Worm (Caenorhabditis elegans) whole organism, L4 larva: ENCODE measurements around the gene inx-11.

ENCODE experiments used
- R02D3.7 ChIP-seq: fragments of 150-350 bp; sonication (generic microtip); optimal IDR thresholded peaks from 3 replicates; lab custom pipeline; 2014; ENCODE audit warnings: missing biosample characterization, missing genetic modification characterization
- T20F7.1 ChIP-seq: fragments of 200-800 bp; sonication (Bioruptor generic); optimal IDR thresholded peaks from 2 replicates; lab custom pipeline; 2018; ENCODE audit warnings: mild to moderate bottlenecking, missing genetic modification characterization, missing compliant biosample characterization
- T26A8.4 ChIP-seq: fragments of 200-800 bp; sonication (Bioruptor generic); IDR thresholded peaks from 2 replicates; pipeline ENCODE4 v1.3.6; 2022; ENCODE audit warnings: missing genetic modification characterization, missing compliant biosample characterization
- Y105C5A.15 ChIP-seq: fragments of 200-800 bp; sonication (Bioruptor generic); IDR thresholded peaks from 2 replicates; pipeline ENCODE4 v1.3.6; 2022; ENCODE audit warnings: missing genetic modification characterization, missing compliant biosample characterization
- Y75B8A.6 ChIP-seq: fragments of 200-800 bp; sonication (Bioruptor generic); IDR thresholded peaks from 2 replicates; pipeline ENCODE4 v1.3.6; 2022; ENCODE audit warnings: missing genetic modification reagents, missing genetic modification characterization, missing compliant biosample characterization
- ZK337.2 ChIP-seq: fragments of 200-800 bp; sonication (Bioruptor generic); IDR thresholded peaks from 2 replicates; pipeline ENCODE4 v1.3.6; 2022; ENCODE audit warnings: missing genetic modification reagents, missing genetic modification characterization, missing compliant biosample characterization
- aha-1 ChIP-seq: fragments of 150-350 bp; peaks from one replicate; lab custom pipeline; 2014; ENCODE audit warnings: missing biosample characterization, missing genetic modification characterization
- arid-1 ChIP-seq: fragments of 200-800 bp; sonication (Bioruptor generic); conservative IDR thresholded peaks from 2 replicates; pipeline ENCODE4 v1.3.6; 2022; ENCODE audit warnings: missing genetic modification reagents, missing genetic modification characterization, missing compliant biosample characterization
- ceh-28 ChIP-seq: fragments of 150-350 bp; optimal IDR thresholded peaks from 2 replicates; lab custom pipeline; 2014; ENCODE audit warnings: missing biosample characterization, missing genetic modification reagents, missing genetic modification characterization
- ceh-62 ChIP-seq: sonication (generic microtip); optimal IDR thresholded peaks from 2 replicates; lab custom pipeline; 2017; ENCODE audit warnings: missing biosample characterization, missing genetic modification characterization
- ctbp-1 ChIP-seq: fragments of 200-800 bp; sonication (Bioruptor generic); IDR thresholded peaks from 2 replicates; pipeline ENCODE4 v1.3.6; 2022; ENCODE audit warnings: missing genetic modification reagents, missing genetic modification characterization, missing compliant biosample characterization
- daf-12 ChIP-seq: fragments of 150-350 bp; optimal IDR thresholded peaks from 2 replicates; lab custom pipeline; 2014; ENCODE audit warnings: missing biosample characterization, missing genetic modification reagents, missing genetic modification characterization
- daf-16 ChIP-seq, 3 experiments: sonication (generic microtip); optimal IDR thresholded peaks; 2 replicates each; lab custom pipeline; 2016 to 2017; ENCODE audit warnings: missing genetic modification characterization in 3 of 3, missing genetic modification reagents in 3 of 3, mild to moderate bottlenecking in 2 of 3, missing compliant biosample characterization in 2 of 3, missing biosample characterization in 1 of 3, moderate library complexity in 1 of 3
- daf-8 ChIP-seq: fragments of 200-800 bp; sonication (Bioruptor generic); IDR thresholded peaks from 2 replicates; pipeline ENCODE4 v1.3.6; 2022; ENCODE audit warnings: missing genetic modification characterization, missing compliant biosample characterization
- dmd-6 ChIP-seq: fragments of 200-800 bp; sonication (Bioruptor generic); IDR thresholded peaks from 2 replicates; pipeline ENCODE4 v1.3.6; 2022; ENCODE audit warnings: missing genetic modification reagents, missing genetic modification characterization, missing compliant biosample characterization
- dmd-9 ChIP-seq: fragments of 200-800 bp; sonication (Bioruptor generic); IDR thresholded peaks from 2 replicates; pipeline ENCODE4 v1.3.6; 2022; ENCODE audit warnings: missing genetic modification reagents, missing genetic modification characterization, missing compliant biosample characterization
- dpl-1 ChIP-seq: fragments of 150-350 bp; optimal IDR thresholded peaks from 2 replicates; lab custom pipeline; 2014; ENCODE audit warnings: missing biosample characterization, missing genetic modification reagents, missing genetic modification characterization
- dve-1 ChIP-seq: sonication (generic microtip); optimal IDR thresholded peaks from 2 replicates; lab custom pipeline; 2017; ENCODE audit warnings: antibody characterized with exemption, mild to moderate bottlenecking, missing genetic modification characterization, missing compliant biosample characterization; ENCODE audit not compliant: insufficient read depth
- egl-27 ChIP-seq: sonication (generic microtip); optimal IDR thresholded peaks from 3 replicates; lab custom pipeline; 2017; ENCODE audit warnings: missing biosample characterization, missing genetic modification reagents, missing genetic modification characterization
- fkh-10 ChIP-seq: fragments of 150-350 bp; optimal IDR thresholded peaks from 2 replicates; lab custom pipeline; 2014; ENCODE audit warnings: missing biosample characterization, missing genetic modification reagents, missing genetic modification characterization
- hlh-11 ChIP-seq: fragments of 200-800 bp; sonication (Bioruptor generic); optimal IDR thresholded peaks from 2 replicates; lab custom pipeline; 2018; ENCODE audit warnings: mild to moderate bottlenecking, missing genetic modification characterization, missing compliant biosample characterization
- hlh-30 ChIP-seq: sonication (generic microtip); optimal IDR thresholded peaks from 2 replicates; lab custom pipeline; 2017; ENCODE audit warnings: antibody characterized with exemption, mild to moderate bottlenecking, missing genetic modification characterization, missing compliant biosample characterization; ENCODE audit not compliant: insufficient read depth
- hmg-1.1 ChIP-seq: fragments of 200-800 bp; sonication (Bioruptor generic); IDR thresholded peaks from 2 replicates; pipeline ENCODE4 v1.3.6; 2022; ENCODE audit warnings: missing genetic modification reagents, missing genetic modification characterization, missing compliant biosample characterization
- lin-15B ChIP-seq: fragments of 150-350 bp; sonication (generic microtip); optimal IDR thresholded peaks from 3 replicates; lab custom pipeline; 2014; ENCODE audit warnings: missing biosample characterization, missing genetic modification characterization
- lsy-2 ChIP-seq, 2 experiments: fragments of 150-350 bp in 1 of 2; sonication (generic microtip) in 1 of 2; optimal IDR thresholded peaks; 2 replicates each; lab custom pipeline; 2014 to 2017; ENCODE audit warnings: missing biosample characterization in 2 of 2, missing genetic modification characterization in 2 of 2
- madf-5 ChIP-seq, 2 experiments: fragments of 200-800 bp; sonication (Bioruptor generic); IDR thresholded peaks; 2 replicates each; pipeline ENCODE4 v1.3.6; 2022; ENCODE audit warnings: missing compliant biosample characterization in 2 of 2, missing genetic modification characterization in 2 of 2
- mdl-1 ChIP-seq, 2 experiments: fragments of 150-350 bp in 1 of 2; sonication (generic microtip) in 1 of 2; optimal IDR thresholded peaks; 2 replicates each; lab custom pipeline; 2014 to 2017; ENCODE audit warnings: missing biosample characterization in 2 of 2, missing genetic modification characterization in 2 of 2
- mdt-29 ChIP-seq: fragments of 200-800 bp; sonication (Bioruptor generic); IDR thresholded peaks from 2 replicates; pipeline ENCODE4 v1.3.6; 2022; ENCODE audit warnings: missing genetic modification reagents, missing genetic modification characterization, missing compliant biosample characterization
- mep-1 ChIP-seq: fragments of 150-350 bp; sonication (generic microtip); optimal IDR thresholded peaks from 3 replicates; lab custom pipeline; 2014; ENCODE audit warnings: missing biosample characterization, missing genetic modification characterization
- mxl-3 ChIP-seq: fragments of 200-800 bp; sonication (Bioruptor generic); optimal IDR thresholded peaks from 2 replicates; lab custom pipeline; 2018; ENCODE audit warnings: mild to moderate bottlenecking, missing genetic modification characterization, missing compliant biosample characterization
- nhr-102 ChIP-seq: sonication (generic microtip); optimal IDR thresholded peaks from 2 replicates; lab custom pipeline; 2016; ENCODE audit warnings: mild to moderate bottlenecking, missing genetic modification characterization, moderate library complexity, missing compliant biosample characterization
- nhr-11 ChIP-seq: fragments of 150-350 bp; optimal IDR thresholded peaks from 2 replicates; lab custom pipeline; 2014; ENCODE audit warnings: missing biosample characterization, missing genetic modification characterization
- nhr-28 ChIP-seq: fragments of 150-350 bp; optimal IDR thresholded peaks from 2 replicates; lab custom pipeline; 2014; ENCODE audit warnings: missing biosample characterization, missing genetic modification characterization
- nhr-41 ChIP-seq: fragments of 200-800 bp; sonication (Bioruptor generic); IDR thresholded peaks from 2 replicates; pipeline ENCODE4 v1.3.6; 2022; ENCODE audit warnings: missing genetic modification reagents, missing genetic modification characterization, missing compliant biosample characterization
- nhr-42 ChIP-seq: fragments of 200-800 bp; sonication (Bioruptor generic); IDR thresholded peaks from 2 replicates; pipeline ENCODE4 v1.3.6; 2022; ENCODE audit warnings: missing genetic modification characterization, missing compliant biosample characterization
- nhr-48 ChIP-seq: sonication (generic microtip); optimal IDR thresholded peaks from 2 replicates; lab custom pipeline; 2016; ENCODE audit warnings: mild to moderate bottlenecking, missing genetic modification characterization, missing compliant biosample characterization
- nhr-6 ChIP-seq: fragments of 150-350 bp; optimal IDR thresholded peaks from 2 replicates; lab custom pipeline; 2014; ENCODE audit warnings: missing biosample characterization, missing genetic modification characterization
- nhr-77 ChIP-seq: fragments of 150-350 bp; optimal IDR thresholded peaks from 2 replicates; lab custom pipeline; 2014; ENCODE audit warnings: missing biosample characterization, missing genetic modification characterization
- rbr-2 ChIP-seq: sonication (generic microtip); optimal IDR thresholded peaks from 2 replicates; lab custom pipeline; 2016; ENCODE audit warnings: missing genotype, missing genetic modification characterization, missing compliant biosample characterization
- spr-1 ChIP-seq: sonication (generic microtip); optimal IDR thresholded peaks from 2 replicates; lab custom pipeline; 2016; ENCODE audit warnings: mild to moderate bottlenecking, missing genetic modification characterization, missing compliant biosample characterization
- tag-97 ChIP-seq: fragments of 200-800 bp; sonication (Bioruptor generic); IDR thresholded peaks from 2 replicates; pipeline ENCODE4 v1.3.6; 2022; ENCODE audit warnings: missing genetic modification characterization, missing compliant biosample characterization
- unc-130 ChIP-seq: sonication (generic microtip); optimal IDR thresholded peaks from 2 replicates; lab custom pipeline; 2016; ENCODE audit warnings: missing genetic modification reagents, missing genetic modification characterization, missing compliant biosample characterization
- unc-39 ChIP-seq: sonication (generic microtip); optimal IDR thresholded peaks from 2 replicates; lab custom pipeline; 2017; ENCODE audit warnings: missing biosample characterization, missing genetic modification characterization
- unc-62 ChIP-seq, 3 experiments: fragments of 150-350 bp in 1 of 3; sonication (generic microtip); optimal IDR thresholded peaks in 2 of 3; peaks in 1 of 3; 1 replicate in 1 of 3; 2 replicates in 2 of 3; lab custom pipeline; 2014 to 2017; ENCODE audit warnings: missing biosample characterization in 3 of 3, missing genetic modification characterization in 3 of 3, missing genetic modification reagents in 3 of 3, missing genotype in 1 of 3
- zag-1 ChIP-seq: fragments of 150-350 bp; optimal IDR thresholded peaks from 2 replicates; lab custom pipeline; 2014; ENCODE audit warnings: missing biosample characterization, missing genetic modification characterization
- zfp-2 ChIP-seq: sonication (generic microtip); optimal IDR thresholded peaks from 2 replicates; lab custom pipeline; 2016; ENCODE audit warnings: mild to moderate bottlenecking, missing genetic modification characterization, missing compliant biosample characterization
- zfp-3 ChIP-seq: fragments of 200-800 bp; sonication (Bioruptor generic); conservative IDR thresholded peaks from 2 replicates; pipeline ENCODE4 v1.3.6; 2022; ENCODE audit warnings: missing genetic modification reagents, missing genetic modification characterization, missing compliant biosample characterization

Gene inx-11

DNA sequence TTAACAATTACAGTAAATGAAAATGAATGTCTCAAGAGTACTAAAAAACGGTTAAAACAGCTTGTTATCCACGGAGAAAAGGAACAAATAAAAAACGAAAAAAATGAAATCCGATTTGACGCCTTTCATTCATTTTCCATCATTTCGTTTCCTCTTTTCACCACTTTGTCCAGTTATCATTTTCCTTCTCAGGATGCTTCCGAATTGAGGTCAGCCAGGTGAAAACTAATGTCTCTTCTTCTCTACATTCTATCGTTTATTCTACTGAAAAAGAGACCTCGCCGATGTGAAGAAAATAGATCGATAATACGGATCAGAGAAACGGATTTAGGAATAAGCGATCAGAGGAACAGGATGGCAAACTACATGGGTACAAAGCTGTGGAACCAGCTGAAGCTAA lies 39.1 kb downstream of the inx-11 start:
- TF ChIP-seq dmd-9 (GFP tag; lab: Robert Waterston, UW): no peak
- TF ChIP-seq, all 104 proteins: peak for 0

DNA sequence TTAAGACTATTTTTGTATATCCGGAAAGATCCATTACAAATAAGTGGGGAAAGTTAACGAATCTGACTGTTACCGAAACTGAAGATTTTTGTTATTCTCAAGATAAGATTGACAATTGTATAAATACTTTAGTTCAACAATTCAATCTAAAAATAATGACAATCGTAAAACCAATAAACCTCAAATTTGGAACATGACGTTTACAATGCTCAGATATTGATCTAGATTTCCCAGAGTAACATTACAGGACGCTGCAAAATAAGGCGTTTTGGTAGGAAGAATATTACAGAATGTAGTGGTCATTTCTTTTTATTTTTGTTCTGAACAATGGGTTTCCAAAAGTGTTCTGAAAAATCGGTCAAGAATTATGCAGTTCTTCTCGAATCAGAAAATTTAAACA lies 39.7 kb downstream of the inx-11 start, which contains the start of gene F45D3.1:
TSS of gene F45D3.1 (plus strand) at position 301 of the 400 bp plus-strand sequence.
- no peak for TF ChIP-seq dpl-1
- TF ChIP-seq spr-1 (tag; lab: Kevin White, UChicago): no peak
- no peak for TF ChIP-seq ceh-28 (tag; lab: Kevin White, UChicago)
- no peak for TF ChIP-seq egl-27 (tag; lab: Kevin White, UChicago)
- TF ChIP-seq tag-97 (GFP tag; lab: Robert Waterston, UW): no peak
- no peak for TF ChIP-seq nhr-42 (GFP tag; lab: Robert Waterston, UW)
- TF ChIP-seq zfp-2 (tag; lab: Kevin White, UChicago): no peak
- TF ChIP-seq fkh-10 (GFP tag; lab: Kevin White, UChicago): no peak
- no peak for TF ChIP-seq zag-1 (tag; lab: Kevin White, UChicago)
- no peak for TF ChIP-seq T20F7.1
- TF ChIP-seq nhr-48: no peak
- TF ChIP-seq Y75B8A.6: no peak
- TF ChIP-seq daf-8 (GFP tag; lab: Robert Waterston, UW): no peak
- no peak for TF ChIP-seq arid-1 (GFP tag; lab: Robert Waterston, UW)
- TF ChIP-seq zfp-3: no peak
- TF ChIP-seq nhr-41 (GFP tag; lab: Robert Waterston, UW): no peak
- TF ChIP-seq, all 104 proteins: peak for 0

DNA sequence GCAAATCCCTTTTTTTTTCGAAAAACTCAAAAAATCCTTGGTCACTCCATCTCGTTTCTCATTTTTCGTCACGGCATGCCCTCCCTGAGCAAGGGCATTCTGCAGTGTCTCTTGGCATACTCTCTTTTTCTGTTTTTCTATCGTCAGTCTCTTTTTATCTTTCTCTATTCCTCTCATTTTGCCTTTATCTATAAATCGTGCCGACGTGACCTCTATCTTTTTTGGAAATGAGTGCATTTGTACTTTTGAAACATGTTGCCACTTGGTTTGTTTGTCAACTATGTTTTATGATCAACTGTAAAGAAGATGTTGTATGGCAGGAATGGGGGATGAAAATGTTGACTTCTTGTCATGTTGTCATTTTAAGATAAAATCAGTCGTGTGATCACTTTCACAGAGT lies 41.9 kb downstream of the inx-11 start:
- peak; percentile 70 for TF ChIP-seq hlh-11 (tag; lab: Kevin White, UChicago)
- TF ChIP-seq hlh-30 (tag; lab: Kevin White, UChicago): peak; percentile 80
- no peak for TF ChIP-seq ceh-62 (tag; lab: Kevin White, UChicago)
- no peak for TF ChIP-seq ZK337.2 (GFP tag; lab: Robert Waterston, UW)
- peak; percentile 86 for TF ChIP-seq aha-1 (tag; lab: Kevin White, UChicago)
- TF ChIP-seq nhr-6 (tag; lab: Kevin White, UChicago): peak; percentile 33
- TF ChIP-seq ceh-28 (tag; lab: Kevin White, UChicago): no peak
- TF ChIP-seq zag-1 (tag; lab: Kevin White, UChicago): no peak
- peak; percentile 60 for TF ChIP-seq dmd-6 (GFP tag; lab: Robert Waterston, UW)
- TF ChIP-seq daf-8 (GFP tag; lab: Robert Waterston, UW): no peak
- TF ChIP-seq lin-15B: no peak
- TF ChIP-seq nhr-28 (tag; lab: Kevin White, UChicago): peak; percentile 81
- TF ChIP-seq T26A8.4 (GFP tag; lab: Robert Waterston, UW): no peak
- TF ChIP-seq hmg-1.1 (GFP tag; lab: Robert Waterston, UW): peak; percentile 44; the same call in 1 of the 2 replicates
- TF ChIP-seq Y75B8A.6: no peak
- TF ChIP-seq unc-130: no peak
- TF ChIP-seq nhr-102 (tag; lab: Kevin White, UChicago): no peak
- peak; percentile 74 for TF ChIP-seq nhr-48
- peak; percentile 54 for TF ChIP-seq mxl-3 (GFP tag; lab: Kevin White, UChicago)
- peak; percentile 18 to 76 for TF ChIP-seq lsy-2 (tag; optimal IDR thresholded peaks at IDR 0.05; lab: Kevin White, UChicago)
- TF ChIP-seq mep-1: peak; percentile 64
- no peak for TF ChIP-seq unc-39 (tag; lab: Kevin White, UChicago)
- TF ChIP-seq madf-5 (GFP tag; IDR thresholded peaks at IDR 0.05; lab: Robert Waterston, UW): no peak
- no peak for TF ChIP-seq Y105C5A.15 (GFP tag; lab: Robert Waterston, UW)
- TF ChIP-seq rbr-2 (tag; lab: Kevin White, UChicago): peak; percentile 19
- TF ChIP-seq ctbp-1 (GFP tag; lab: Robert Waterston, UW): no peak
- TF ChIP-seq R02D3.7 (tag; lab: Kevin White, UChicago): no peak
- no peak for TF ChIP-seq mdt-29 (GFP tag; lab: Robert Waterston, UW)
- peak in 1 of 2 experiments; percentile 99 for TF ChIP-seq unc-62 (GFP tag; optimal IDR thresholded peaks at IDR 0.05 in 1 of 2; lab: Kevin White, UChicago)
- TF ChIP-seq unc-62 (tag; optimal IDR thresholded peaks at IDR 0.05; lab: Kevin White, UChicago): no peak
- no peak for TF ChIP-seq daf-16 (GFP tag; optimal IDR thresholded peaks at IDR 0.05; lab: Kevin White, UChicago)
- TF ChIP-seq daf-16 (tag; optimal IDR thresholded peaks at IDR 0.05; lab: Kevin White, UChicago): peak; percentile 70
- TF ChIP-seq daf-12 (tag; lab: Kevin White, UChicago): peak; percentile 30
- peak; percentile 19 to 79 for TF ChIP-seq mdl-1 (tag; optimal IDR thresholded peaks at IDR 0.05; lab: Kevin White, UChicago)
- no peak for TF ChIP-seq T20F7.1
- TF ChIP-seq nhr-11 (tag; lab: Kevin White, UChicago): peak; percentile 65
- no peak for TF ChIP-seq arid-1 (GFP tag; lab: Robert Waterston, UW)
- peak; percentile 75 for TF ChIP-seq dve-1 (tag; lab: Kevin White, UChicago)
- TF ChIP-seq nhr-77 (tag; lab: Kevin White, UChicago): peak; percentile 74
